Worm (Caenorhabditis elegans) whole organism, L4/young adult: Measurements from ENCODE around the gene lact-6.

Experiments used
- W03F9.2 ChIP-seq: fragments of 150-350 bp; optimal IDR thresholded peaks from 2 replicates; lab custom pipeline; 2014; ENCODE audit warnings: missing biosample characterization, missing genetic modification characterization
- dao-5 ChIP-seq: sonication (generic microtip); optimal IDR thresholded peaks from 2 replicates; lab custom pipeline; 2016; ENCODE audit warnings: missing genotype, missing genetic modification characterization, moderate library complexity, missing compliant biosample characterization

ce11 chrIV:17426970-17427369 lies 4.2 kb downstream of the lact-6 start:
- TF ChIP-seq dao-5 (tag; lab: Kevin White, UChicago) (no peak), W03F9.2 (tag; lab: Kevin White, UChicago) (no peak)
